Worm (Caenorhabditis elegans) whole organism, young adult: ENCODE measurements around the gene K10G4.3.
A peak's percentile ranks its signal among the peaks of the same experiment; 100 is the strongest.
"Not testable (repeated sequence)": the region's sequence is repeated elsewhere in the genome, so short reads cannot be mapped to it uniquely, and the experiment has no call there.

Source experiments
- B0019.2 ChIP-seq: fragments of 200-800 bp; sonication (Bioruptor generic); conservative IDR thresholded peaks from 2 replicates; pipeline ENCODE4 v1.3.6; 2022; ENCODE audit warnings: missing genetic modification reagents, missing genetic modification characterization, missing compliant biosample characterization
- C06A6.2 ChIP-seq: fragments of 200-800 bp; sonication (Bioruptor generic); conservative IDR thresholded peaks from 2 replicates; pipeline ENCODE4 v1.3.6; 2022; ENCODE audit warnings: missing genetic modification characterization, missing compliant biosample characterization
- F55B11.4 ChIP-seq: sonication (generic microtip); optimal IDR thresholded peaks from 2 replicates; lab custom pipeline; 2016; ENCODE audit warnings: missing compliant biosample characterization, missing genetic modification characterization, borderline replicate concordance; ENCODE audit not compliant: insufficient read depth
- F57C9.4 ChIP-seq: sonication (generic microtip); optimal IDR thresholded peaks from 2 replicates; lab custom pipeline; 2017; ENCODE audit warnings: mild to moderate bottlenecking, missing genetic modification characterization, missing compliant biosample characterization
- T07F8.4 ChIP-seq: sonication (generic microtip); optimal IDR thresholded peaks from 2 replicates; lab custom pipeline; 2016; ENCODE audit warnings: mild to moderate bottlenecking, missing genetic modification characterization, moderate library complexity, missing compliant biosample characterization
- Y56A3A.18 ChIP-seq: fragments of 200-800 bp; sonication (Bioruptor generic); IDR thresholded peaks from 2 replicates; pipeline ENCODE4 v1.3.6; 2022; ENCODE audit warnings: missing genetic modification reagents, missing genetic modification characterization, missing compliant biosample characterization
- Y67H2A.10 ChIP-seq: fragments of 200-800 bp; sonication (Bioruptor generic); conservative IDR thresholded peaks from 2 replicates; pipeline ENCODE4 v1.3.6; 2022; ENCODE audit warnings: missing genetic modification reagents, missing genetic modification characterization, missing compliant biosample characterization
- ZK185.1 ChIP-seq: sonication (generic microtip); optimal IDR thresholded peaks from 2 replicates; lab custom pipeline; 2016; ENCODE audit warnings: mild to moderate bottlenecking, missing genetic modification characterization, missing compliant biosample characterization; ENCODE audit not compliant: poor library complexity, severe bottlenecking
- attf-3 ChIP-seq: fragments of 200-800 bp; sonication (Bioruptor generic); conservative IDR thresholded peaks from 2 replicates; pipeline ENCODE4 v1.3.6; 2022; ENCODE audit warnings: missing genetic modification reagents, missing genetic modification characterization, missing compliant biosample characterization
- chd-7 ChIP-seq: sonication (generic microtip); optimal IDR thresholded peaks from 2 replicates; lab custom pipeline; 2016; ENCODE audit warnings: mild to moderate bottlenecking, missing genetic modification characterization, moderate library complexity, missing compliant biosample characterization
- dpff-1 ChIP-seq: sonication (generic microtip); optimal IDR thresholded peaks from 2 replicates; lab custom pipeline; 2017; ENCODE audit warnings: mild to moderate bottlenecking, missing genetic modification characterization, missing compliant biosample characterization
- him-1 ChIP-seq: sonication (generic microtip); optimal IDR thresholded peaks from 2 replicates; lab custom pipeline; 2016; ENCODE audit warnings: missing genotype, missing genetic modification reagents, missing genetic modification characterization, missing compliant biosample characterization
- hlh-12 ChIP-seq: sonication (generic microtip); optimal IDR thresholded peaks from 2 replicates; lab custom pipeline; 2016; ENCODE audit warnings: missing genetic modification characterization, missing compliant biosample characterization
- hlh-26 ChIP-seq: fragments of 200-800 bp; sonication (Bioruptor generic); conservative IDR thresholded peaks from 2 replicates; pipeline ENCODE4 v1.3.6; 2022; ENCODE audit warnings: missing genetic modification reagents, missing genetic modification characterization, missing compliant biosample characterization
- hrde-1 ChIP-seq: sonication (generic microtip); optimal IDR thresholded peaks from 2 replicates; lab custom pipeline; 2016; ENCODE audit warnings: missing genetic modification characterization, mild to moderate bottlenecking, missing compliant biosample characterization, moderate library complexity, missing genotype, missing genetic modification reagents, borderline replicate concordance
- hsf-1 ChIP-seq: fragments of 200-800 bp; sonication (Bioruptor generic); IDR thresholded peaks from 2 replicates; pipeline ENCODE4 v1.3.6; 2022; ENCODE audit warnings: missing genetic modification reagents, missing genetic modification characterization, missing compliant biosample characterization
- lin-26 ChIP-seq: fragments of 200-800 bp; sonication (Bioruptor generic); IDR thresholded peaks from 2 replicates; pipeline ENCODE4 v1.3.6; 2022; ENCODE audit warnings: missing genetic modification reagents, missing genetic modification characterization, missing compliant biosample characterization
- lsl-1 ChIP-seq: fragments of 200-800 bp; sonication (Bioruptor generic); optimal IDR thresholded peaks from 2 replicates; lab custom pipeline; 2018; ENCODE audit warnings: mild to moderate bottlenecking, missing genetic modification characterization, moderate library complexity, missing compliant biosample characterization
- lsy-27 ChIP-seq: sonication (generic microtip); optimal IDR thresholded peaks from 2 replicates; lab custom pipeline; 2017; ENCODE audit warnings: missing genetic modification characterization, mild to moderate bottlenecking, missing compliant biosample characterization, antibody characterized with exemption, missing genotype, borderline replicate concordance; ENCODE audit not compliant: insufficient read depth
- madf-3 ChIP-seq: fragments of 200-800 bp; sonication (Bioruptor generic); IDR thresholded peaks from 2 replicates; pipeline ENCODE4 v1.3.6; 2022; ENCODE audit warnings: missing genetic modification reagents, missing genetic modification characterization, missing compliant biosample characterization
- mcd-1 ChIP-seq: fragments of 200-800 bp; sonication (Bioruptor generic); IDR thresholded peaks from 2 replicates; pipeline ENCODE4 v1.3.6; 2022; ENCODE audit warnings: missing genetic modification reagents, missing genetic modification characterization, missing compliant biosample characterization
- mxl-1 ChIP-seq: sonication (generic microtip); optimal IDR thresholded peaks from 2 replicates; lab custom pipeline; 2016; ENCODE audit warnings: missing genetic modification characterization, missing compliant biosample characterization
- pbrm-1 ChIP-seq: fragments of 200-800 bp; sonication (Bioruptor generic); IDR thresholded peaks from 2 replicates; pipeline ENCODE4 v1.3.6; 2022; ENCODE audit warnings: missing genetic modification reagents, missing genetic modification characterization, missing compliant biosample characterization
- pha-4 ChIP-seq: fragments of 150-350 bp; sonication (generic microtip); optimal IDR thresholded peaks from 2 replicates; lab custom pipeline; 2014; ENCODE audit warnings: missing biosample characterization, missing genetic modification reagents, missing genetic modification characterization
- rec-8 ChIP-seq, 2 experiments: sonication (generic microtip); optimal IDR thresholded peaks; 2 replicates each; lab custom pipeline; 2016; ENCODE audit warnings: mild to moderate bottlenecking in 2 of 2, missing genetic modification characterization in 2 of 2, missing genetic modification reagents in 2 of 2, missing genotype in 2 of 2, missing biosample characterization in 1 of 2, missing compliant biosample characterization in 1 of 2, moderate library complexity in 1 of 2
- sdz-38 ChIP-seq: sonication (generic microtip); optimal IDR thresholded peaks from 2 replicates; lab custom pipeline; 2016; ENCODE audit warnings: missing genotype, missing genetic modification characterization, missing compliant biosample characterization
- sea-2 ChIP-seq: fragments of 200-800 bp; sonication (Bioruptor generic); IDR thresholded peaks from 2 replicates; pipeline ENCODE4 v1.3.6; 2022; ENCODE audit warnings: missing genetic modification characterization, missing compliant biosample characterization
- snpc-1.1 ChIP-seq: sonication (generic microtip); optimal IDR thresholded peaks from 2 replicates; lab custom pipeline; 2017; ENCODE audit warnings: missing genetic modification characterization, mild to moderate bottlenecking, missing compliant biosample characterization, antibody characterized with exemption, moderate library complexity, missing genotype, missing genetic modification reagents; ENCODE audit not compliant: insufficient read depth
- snpc-1.3 ChIP-seq: sonication (generic microtip); optimal IDR thresholded peaks from 2 replicates; lab custom pipeline; 2017; ENCODE audit warnings: missing genetic modification characterization, mild to moderate bottlenecking, missing compliant biosample characterization, antibody characterized with exemption, moderate library complexity, missing genotype, missing genetic modification reagents; ENCODE audit not compliant: insufficient read depth
- snpc-4 ChIP-seq, 5 experiments: fragments of 150-350 bp in 1 of 5; sonication (generic microtip) in 4 of 5; optimal IDR thresholded peaks; 2 replicates each; lab custom pipeline; 2014 to 2018; ENCODE audit warnings: missing genetic modification characterization in 5 of 5, missing biosample characterization in 3 of 5, antibody characterized with exemption in 2 of 5, mild to moderate bottlenecking in 2 of 5, missing compliant biosample characterization in 2 of 5, missing genotype in 2 of 5, moderate library complexity in 2 of 5, missing genetic modification reagents in 1 of 5
- unc-62 ChIP-seq: fragments of 150-350 bp; optimal IDR thresholded peaks from 2 replicates; lab custom pipeline; 2014; ENCODE audit warnings: missing biosample characterization, missing genetic modification reagents, missing genetic modification characterization
- zfh-2 ChIP-seq: fragments of 200-800 bp; sonication (Bioruptor generic); conservative IDR thresholded peaks from 2 replicates; pipeline ENCODE4 v1.3.6; 2022; ENCODE audit warnings: missing genetic modification reagents, missing genetic modification characterization, missing compliant biosample characterization
- ztf-18 ChIP-seq: sonication (generic microtip); optimal IDR thresholded peaks from 2 replicates; lab custom pipeline; 2016; ENCODE audit warnings: missing genotype, mild to moderate bottlenecking, missing genetic modification characterization, missing compliant biosample characterization
- ztf-25 ChIP-seq: fragments of 200-800 bp; sonication (Bioruptor generic); IDR thresholded peaks from 2 replicates; pipeline ENCODE4 v1.3.6; 2022; ENCODE audit warnings: missing genetic modification reagents, missing genetic modification characterization, missing compliant biosample characterization
- ztf-28 ChIP-seq: fragments of 200-800 bp; sonication (Bioruptor generic); IDR thresholded peaks from 2 replicates; pipeline ENCODE4 v1.3.6; 2022; ENCODE audit warnings: missing genetic modification reagents, missing genetic modification characterization, missing compliant biosample characterization

K10G4.3 gene

ce11 chrV:17264855-17265254 lies at the start of gene K10G4.3:
TSS of gene K10G4.3 (minus strand) at chrV:17264955.
- not testable (repeated sequence) for TF ChIP-seq F55B11.4 (tag; lab: Kevin White, UChicago); sea-2; pbrm-1

ce11 chrV:17312386-17312785 lies 47.6 kb upstream of the K10G4.3 start, which contains the start of gene Y61B8B.3:
TSS of gene Y61B8B.3 (minus strand) at chrV:17312486.
- TF ChIP-seq unc-62 (no peak), ztf-18 (no peak), hsf-1 (GFP tag; lab: Robert Waterston, UW) (no peak), rec-8 (tag; optimal IDR thresholded peaks at IDR 0.05; lab: Kevin White, UChicago) (no peak), hlh-26 (no peak), Y56A3A.18 (GFP tag; lab: Robert Waterston, UW) (no peak), lsy-27 (no peak), hrde-1 (no peak), snpc-1.1 (no peak), F57C9.4 (tag; lab: Kevin White, UChicago) (no peak), lin-26 (GFP tag; lab: Robert Waterston, UW) (no peak), madf-3 (no peak), hlh-12 (no peak)

ce11 chrV:17307926-17308325 lies 43.2 kb upstream of the K10G4.3 start:
- TF ChIP-seq dpff-1 (tag; lab: Kevin White, UChicago) (no peak), zfh-2 (GFP tag; lab: Robert Waterston, UW) (no peak), ZK185.1 (tag; lab: Kevin White, UChicago) (no peak), snpc-4 (GFP tag; optimal IDR thresholded peaks at IDR 0.05; lab: Kevin White, UChicago) (no peak), snpc-4 (tag; optimal IDR thresholded peaks at IDR 0.05; lab: Kevin White, UChicago) (peak in 2 of 4 experiments; percentile 52 to 62), rec-8 (tag; optimal IDR thresholded peaks at IDR 0.05; lab: Kevin White, UChicago) (no peak)

- TF ChIP-seq ztf-28 (GFP tag; lab: Robert Waterston, UW) = no peak
- TF ChIP-seq C06A6.2 = no peak
- no peak for TF ChIP-seq unc-62
- TF ChIP-seq Y67H2A.10 (GFP tag; lab: Robert Waterston, UW) = no peak
- TF ChIP-seq snpc-1.3 (tag; lab: Kevin White, UChicago) = no peak
- no peak for TF ChIP-seq ztf-18
- no peak for TF ChIP-seq pha-4
- no peak for TF ChIP-seq T07F8.4
- no peak for TF ChIP-seq mxl-1 (tag; lab: Kevin White, UChicago)
- no peak for TF ChIP-seq attf-3 (GFP tag; lab: Robert Waterston, UW)
- no peak for TF ChIP-seq sea-2
- TF ChIP-seq sdz-38 (tag; lab: Kevin White, UChicago) = no peak
- no peak for TF ChIP-seq pbrm-1
- TF ChIP-seq lsl-1 (GFP tag; lab: Kevin White, UChicago) = no peak
- TF ChIP-seq him-1 (tag; lab: Kevin White, UChicago) = no peak
- TF ChIP-seq F57C9.4 (tag; lab: Kevin White, UChicago) = no peak
- TF ChIP-seq mcd-1 (GFP tag; lab: Robert Waterston, UW) = no peak
- TF ChIP-seq B0019.2 = no peak
- no peak for TF ChIP-seq chd-7 (tag; lab: Kevin White, UChicago)
- TF ChIP-seq ztf-25 (GFP tag; lab: Robert Waterston, UW) = no peak
These were observed 38.6 kb upstream of the K10G4.3 start for ce11 chrV:17303392-17303791.
